Worm (Caenorhabditis elegans): ENCODE measurements around the gene F36H5.18.

ce11 chrII:1742535-1742934 lies 17.2 kb upstream of the F36H5.18 start, which contains the start of gene F36H5.12:
- TF ChIP-seq pha-4 (tag; optimal IDR thresholded peaks at IDR 0.05), result no peak
- TF ChIP-seq pqm-1 (tag; optimal IDR thresholded peaks at IDR 0.05), result no peak
- no peak for TF ChIP-seq nhr-11 (tag; optimal IDR thresholded peaks at IDR 0.05)
- TF ChIP-seq tbx-2 (tag; optimal IDR thresholded peaks at IDR 0.05), result no peak
- TF ChIP-seq nhr-232 (tag; optimal IDR thresholded peaks at IDR 0.05), result no peak

All from whole organism, late embryonic.